Fruit fly (Drosophila melanogaster) whole organism, embryonic: ENCODE results near the gene firl.

Experiments used
- Bgb ChIP-seq: fragments of 200-800 bp; sonication (Bioruptor generic); IDR thresholded peaks from 2 replicates; pipeline ENCODE4 v1.3.6; 2022; ENCODE audit warnings: missing biosample characterization, missing genetic modification characterization; ENCODE audit not compliant: partially characterized antibody
- CG1024 ChIP-seq: fragments of 200-800 bp; sonication (Bioruptor generic); IDR thresholded peaks from 2 replicates; pipeline ENCODE4 v1.3.6; 2022; ENCODE audit warnings: missing biosample characterization, missing genetic modification characterization
- CG10267 ChIP-seq: fragments of 200-800 bp; sonication (Bioruptor generic); optimal IDR thresholded peaks from 2 replicates; lab custom pipeline; 2018; ENCODE audit warnings: missing biosample characterization, mild to moderate bottlenecking, missing genetic modification characterization, moderate library complexity
- CG10654 ChIP-seq: fragments of 200-800 bp; sonication (Bioruptor generic); optimal IDR thresholded peaks from 2 replicates; lab custom pipeline; 2016; ENCODE audit warnings: missing biosample characterization, missing genetic modification characterization
- CG12659 ChIP-seq: fragments of 200-800 bp; sonication (Bioruptor generic); optimal IDR thresholded peaks from 3 replicates; lab custom pipeline; 2017; ENCODE audit warnings: mild to moderate bottlenecking, missing biosample characterization, missing genetic modification reagents, missing genetic modification characterization
- CG13287 ChIP-seq: fragments of 200-800 bp; sonication (Bioruptor generic); IDR thresholded peaks from 2 replicates; pipeline ENCODE4 v1.3.6; 2022; ENCODE audit warnings: missing biosample characterization, missing genetic modification characterization; ENCODE audit not compliant: partially characterized antibody
- CG14965 ChIP-seq: fragments of 200-800 bp; sonication (Bioruptor generic); optimal IDR thresholded peaks from 2 replicates; lab custom pipeline; 2016; ENCODE audit warnings: missing biosample characterization, missing genetic modification characterization, borderline replicate concordance
- CG16813 ChIP-seq: fragments of 200-800 bp; sonication (Bioruptor generic); IDR thresholded peaks from 3 replicates; pipeline ENCODE4 v1.3.6; 2022; ENCODE audit warnings: missing biosample characterization, missing genetic modification characterization; ENCODE audit not compliant: partially characterized antibody
- CG2116 ChIP-seq: fragments of 200-800 bp; sonication (Bioruptor generic); optimal IDR thresholded peaks from 3 replicates; lab custom pipeline; 2018; ENCODE audit warnings: missing biosample characterization, mild to moderate bottlenecking, missing genetic modification characterization
- CG31224 ChIP-seq: fragments of 200-800 bp; sonication (Bioruptor generic); IDR thresholded peaks from 2 replicates; pipeline ENCODE4 v1.3.6; 2022; ENCODE audit warnings: missing biosample characterization, missing genetic modification characterization
- CG31441 ChIP-seq: fragments of 200-800 bp; sonication (Bioruptor generic); IDR thresholded peaks from 2 replicates; pipeline ENCODE4 v1.3.6; 2022; ENCODE audit warnings: missing biosample characterization, missing genetic modification characterization
- CG34224 ChIP-seq: fragments of 200-800 bp; sonication (Bioruptor generic); IDR thresholded peaks from 3 replicates; pipeline ENCODE4 v1.3.6; 2022; ENCODE audit warnings: missing biosample characterization, missing genetic modification characterization; ENCODE audit not compliant: partially characterized antibody
- CG4404 ChIP-seq: fragments of 200-800 bp; sonication (Bioruptor generic); IDR thresholded peaks from 2 replicates; pipeline ENCODE4 v1.3.6; 2022; ENCODE audit warnings: missing biosample characterization, missing genetic modification characterization
- CG6175 ChIP-seq: fragments of 200-800 bp; sonication (Bioruptor generic); IDR thresholded peaks from 3 replicates; pipeline ENCODE4 v1.3.6; 2022; ENCODE audit warnings: missing biosample characterization, missing genetic modification characterization
- CG6765 ChIP-seq: fragments of 200-800 bp; sonication (Bioruptor generic); optimal IDR thresholded peaks from 3 replicates; lab custom pipeline; 2017; ENCODE audit warnings: missing biosample characterization, mild to moderate bottlenecking, missing genetic modification characterization
- CG6813 ChIP-seq: fragments of 200-800 bp; sonication (Bioruptor generic); optimal IDR thresholded peaks from 2 replicates; lab custom pipeline; 2017; ENCODE audit warnings: missing biosample characterization, missing genetic modification characterization, mild to moderate bottlenecking, moderate library complexity, missing genetic modification reagents
- CG7357 ChIP-seq: fragments of 200-800 bp; sonication (Bioruptor generic); IDR thresholded peaks from 3 replicates; pipeline ENCODE4 v1.3.6; 2022; ENCODE audit warnings: missing biosample characterization, missing genetic modification characterization
- CG7745 ChIP-seq: fragments of 200-800 bp; sonication (Bioruptor generic); optimal IDR thresholded peaks from 2 replicates; lab custom pipeline; 2018; ENCODE audit warnings: missing biosample characterization, mild to moderate bottlenecking, missing genetic modification characterization, moderate library complexity
- CG8478 ChIP-seq: fragments of >200 bp; optimal IDR thresholded peaks from 2 replicates; lab custom pipeline; 2018
- D19B ChIP-seq: fragments of 200-800 bp; sonication (Bioruptor generic); optimal IDR thresholded peaks from 2 replicates; lab custom pipeline; 2017; ENCODE audit warnings: missing biosample characterization, mild to moderate bottlenecking, missing genetic modification characterization
- Dll ChIP-seq: fragments of 200-800 bp; sonication (Bioruptor generic); IDR thresholded peaks from 4 replicates; pipeline ENCODE4 v1.3.6; 2022; ENCODE audit warnings: missing biosample characterization, missing genetic modification characterization; ENCODE audit not compliant: partially characterized antibody
- Dref ChIP-seq: fragments of 200-800 bp; sonication (Bioruptor generic); IDR thresholded peaks from 2 replicates; pipeline ENCODE4 v1.3.6; 2022; ENCODE audit warnings: missing biosample characterization, missing genetic modification characterization
- Gug ChIP-seq: fragments of 200-800 bp; sonication (Bioruptor generic); IDR thresholded peaks from 4 replicates; pipeline ENCODE4 v1.3.6; 2022; ENCODE audit warnings: missing biosample characterization, missing genetic modification characterization
- HmgZ ChIP-seq: fragments of 200-800 bp; sonication (Bioruptor generic); optimal IDR thresholded peaks from 2 replicates; lab custom pipeline; 2018; ENCODE audit warnings: missing biosample characterization, mild to moderate bottlenecking, missing genetic modification characterization
- Kr ChIP-seq: fragments of 200-800 bp; sonication (Bioruptor generic); optimal IDR thresholded peaks from 2 replicates; lab custom pipeline; 2017; ENCODE audit warnings: missing biosample characterization, mild to moderate bottlenecking, missing genetic modification characterization
- Mrtf ChIP-seq: fragments of 200-800 bp; sonication (Bioruptor generic); IDR thresholded peaks from 3 replicates; pipeline ENCODE4 v1.3.6; 2022; ENCODE audit warnings: missing biosample characterization, missing genetic modification characterization
- NK7.1 ChIP-seq: fragments of 200-800 bp; sonication (Bioruptor generic); optimal IDR thresholded peaks from 3 replicates; lab custom pipeline; 2016; ENCODE audit warnings: missing biosample characterization, missing genetic modification characterization
- Opbp ChIP-seq: fragments of 200-800 bp; sonication (Bioruptor generic); IDR thresholded peaks from 3 replicates; pipeline ENCODE4 v1.3.6; 2022; ENCODE audit warnings: missing biosample characterization, missing genetic modification characterization; ENCODE audit not compliant: partially characterized antibody
- Rfx ChIP-seq: fragments of 200-800 bp; sonication (Bioruptor generic); IDR thresholded peaks from 2 replicates; pipeline ENCODE4 v1.3.6; 2022; ENCODE audit warnings: missing biosample characterization, missing genetic modification characterization
- Trl ChIP-seq, 3 experiments: fragments of >200 bp in 2 of 3; fragments of 200-800 bp in 1 of 3; sonication (Bioruptor generic) in 1 of 3; optimal IDR thresholded peaks; 2 replicates in 1 of 3; 3 replicates in 2 of 3; lab custom pipeline; 2016 to 2017; ENCODE audit warnings: missing biosample characterization in 1 of 3, missing genetic modification characterization in 1 of 3
- Usf ChIP-seq: fragments of 200-800 bp; sonication (Bioruptor generic); optimal IDR thresholded peaks from 2 replicates; lab custom pipeline; 2017; ENCODE audit warnings: missing genotype, missing biosample characterization, missing genetic modification characterization
- abd-A ChIP-seq: fragments of 200-800 bp; sonication (Bioruptor generic); optimal IDR thresholded peaks from 3 replicates; lab custom pipeline; 2019; ENCODE audit warnings: missing biosample characterization, mild to moderate bottlenecking, missing genetic modification characterization, moderate library complexity
- ac ChIP-seq: fragments of 200-800 bp; sonication (Bioruptor generic); optimal IDR thresholded peaks from 3 replicates; lab custom pipeline; 2017; ENCODE audit warnings: missing biosample characterization, mild to moderate bottlenecking, missing genetic modification characterization
- ap ChIP-seq: fragments of 200-800 bp; sonication (Bioruptor generic); IDR thresholded peaks from 2 replicates; pipeline ENCODE4 v1.3.6; 2022; ENCODE audit warnings: missing biosample characterization, missing genetic modification characterization
- ems ChIP-seq: fragments of 200-800 bp; sonication (Bioruptor generic); optimal IDR thresholded peaks from 3 replicates; lab custom pipeline; 2016; ENCODE audit warnings: missing biosample characterization, missing genetic modification characterization
- eve ChIP-seq, 2 experiments: fragments of >200 bp; optimal IDR thresholded peaks; 2 replicates each; lab custom pipeline; 2017; ENCODE audit warnings: missing biosample characterization in 2 of 2, missing genetic modification characterization in 2 of 2
- fd3F ChIP-seq: fragments of 200-800 bp; sonication (Bioruptor generic); optimal IDR thresholded peaks from 2 replicates; lab custom pipeline; 2018; ENCODE audit warnings: missing biosample characterization, mild to moderate bottlenecking, missing genetic modification characterization, moderate library complexity
- hb ChIP-seq: fragments of 200-800 bp; sonication (Bioruptor generic); IDR thresholded peaks from 3 replicates; pipeline ENCODE4 v1.3.6; 2022; ENCODE audit warnings: missing biosample characterization, missing genetic modification characterization; ENCODE audit not compliant: partially characterized antibody
- jing ChIP-seq: fragments of 200-800 bp; sonication (Bioruptor generic); optimal IDR thresholded peaks from 2 replicates; lab custom pipeline; 2018; ENCODE audit warnings: missing biosample characterization, mild to moderate bottlenecking, missing genetic modification characterization
- kni ChIP-seq: fragments of 200-800 bp; sonication (Bioruptor generic); optimal IDR thresholded peaks from 3 replicates; lab custom pipeline; 2017; ENCODE audit warnings: mild to moderate bottlenecking, missing biosample characterization, missing genetic modification reagents, missing genetic modification characterization
- nmo ChIP-seq: fragments of 200-800 bp; sonication (Bioruptor generic); optimal IDR thresholded peaks from 2 replicates; lab custom pipeline; 2018; ENCODE audit warnings: missing biosample characterization, mild to moderate bottlenecking, missing genetic modification characterization, moderate library complexity
- odd ChIP-seq: fragments of 200-800 bp; sonication (Bioruptor generic); optimal IDR thresholded peaks from 2 replicates; lab custom pipeline; 2017; ENCODE audit warnings: missing biosample characterization, mild to moderate bottlenecking, missing genetic modification characterization
- scrt ChIP-seq: fragments of 200-800 bp; sonication (Bioruptor generic); optimal IDR thresholded peaks from 2 replicates; lab custom pipeline; 2018; ENCODE audit warnings: missing biosample characterization, mild to moderate bottlenecking, missing genetic modification characterization, moderate library complexity
- tgo ChIP-seq: fragments of 200-800 bp; sonication (Bioruptor generic); IDR thresholded peaks from 3 replicates; pipeline ENCODE4 v1.3.6; 2022; ENCODE audit warnings: missing biosample characterization, missing genetic modification characterization
- ttk ChIP-seq: fragments of 200-800 bp; sonication (Bioruptor generic); IDR thresholded peaks from 2 replicates; pipeline ENCODE4 v2.1.2; 2022; ENCODE audit warnings: missing biosample characterization, missing genetic modification characterization
- usp ChIP-seq: fragments of >200 bp; optimal IDR thresholded peaks from 2 replicates; lab custom pipeline; 2017; ENCODE audit warnings: missing biosample characterization, missing genetic modification characterization
- yki ChIP-seq: fragments of >200 bp; optimal IDR thresholded peaks from 3 replicates; lab custom pipeline; 2018

The firl gene

dm6 chr2L:12045941-12046855 is 20.4 kb downstream of the firl start, which contains the start of gene CG6770 (continued):
- 0 out of 3 replicates have a peak, but pooled peaks have one; percentile 38 for TF ChIP-seq CG6175 (GFP tag; lab: Robert Waterston, UW)
- peak; percentile 21 for TF ChIP-seq CG8478 (lab: Kevin White, UChicago)
- peak; percentile 57; the same call in 1 of the 2 replicates for TF ChIP-seq CG4404
- TF ChIP-seq Rfx, result peak; percentile 94
- TF ChIP-seq fd3F, result peak; percentile 84
- peak; percentile 53 for TF ChIP-seq CG2116
- TF ChIP-seq CG6813 (GFP tag; lab: Kevin White, UChicago), result peak; percentile 88
- peak; percentile 56 for TF ChIP-seq nmo
- TF ChIP-seq scrt (GFP tag; lab: Kevin White, UChicago), result peak; percentile 87
- peak; percentile 81 for TF ChIP-seq CG31441 (GFP tag; lab: Robert Waterston, UW)
- TF ChIP-seq ttk (GFP tag; lab: Robert Waterston, UW), result peak; percentile 81
- TF ChIP-seq CG7357, result peak; percentile 42; the same call in 1 of the 3 replicates
- peak; percentile 78 for TF ChIP-seq odd (GFP tag; lab: Kevin White, UChicago)
- TF ChIP-seq eve (GFP tag; optimal IDR thresholded peaks at IDR 0.05; lab: Kevin White, UChicago), result no peak
- TF ChIP-seq CG14965, result no peak
- peak; percentile 78 for TF ChIP-seq ap (GFP tag; lab: Robert Waterston, UW)
- TF ChIP-seq CG34224, result no peak
- TF ChIP-seq Gug (GFP tag; lab: Robert Waterston, UW), result no peak; the same call in 3 of the 4 replicates
- TF ChIP-seq CG13287 (GFP tag; lab: Robert Waterston, UW), result peak; percentile 28; the same call in 1 of the 2 replicates
- TF ChIP-seq CG7745 (tag; lab: Kevin White, UChicago), result no peak
- peak; percentile 22 for TF ChIP-seq Usf (GFP tag; lab: Kevin White, UChicago)
- peak; percentile 41 to 74 for TF ChIP-seq Trl (optimal IDR thresholded peaks at IDR 0.05; lab: Kevin White, UChicago)
- peak; percentile 43 for TF ChIP-seq Trl (GFP tag; optimal IDR thresholded peaks at IDR 0.05; lab: Kevin White, UChicago)
- peak; percentile 70 for TF ChIP-seq D19B
- peak; percentile 90 for TF ChIP-seq HmgZ (tag; lab: Kevin White, UChicago)
- peak; percentile 89 for TF ChIP-seq CG12659 (GFP tag; lab: Kevin White, UChicago)
- TF ChIP-seq jing (GFP tag; lab: Kevin White, UChicago), result no peak
- TF ChIP-seq Mrtf (GFP tag; lab: Robert Waterston, UW), result peak; percentile 79
- no peak for TF ChIP-seq hb (GFP tag; lab: Robert Waterston, UW)
- no peak; the same call in none of the 2 replicates for TF ChIP-seq CG1024 (GFP tag; lab: Robert Waterston, UW)
- no peak for TF ChIP-seq CG10654 (GFP tag; lab: Kevin White, UChicago)
- TF ChIP-seq NK7.1, result no peak
- no peak for TF ChIP-seq Dll (GFP tag; lab: Robert Waterston, UW)
- peak; percentile 89 for TF ChIP-seq CG6765 (GFP tag; lab: Kevin White, UChicago)
- TF ChIP-seq ems, result peak; percentile 14
- no peak for TF ChIP-seq kni (GFP tag; lab: Kevin White, UChicago)
- 0 out of 3 replicates have a peak, but pooled peaks have one; percentile 51 for TF ChIP-seq Opbp (GFP tag; lab: Robert Waterston, UW)
- no peak for TF ChIP-seq CG16813 (GFP tag; lab: Robert Waterston, UW)
- peak; percentile 28 for TF ChIP-seq ac (GFP tag; lab: Kevin White, UChicago)
- 0 out of 2 replicates have a peak, but pooled peaks have one; percentile 4 for TF ChIP-seq Dref (GFP tag; lab: Robert Waterston, UW)
- TF ChIP-seq CG10267, result peak; percentile 74
- no peak for TF ChIP-seq Kr (GFP tag; lab: Kevin White, UChicago)
- TF ChIP-seq tgo (GFP tag; lab: Robert Waterston, UW), result peak; percentile 88
- TF ChIP-seq yki (lab: Kevin White, UChicago), result no peak
- TF ChIP-seq Bgb, result peak; percentile 68; the same call in 1 of the 2 replicates
- TF ChIP-seq CG31224 (GFP tag; lab: Robert Waterston, UW), result peak; percentile 64
- TF ChIP-seq usp (GFP tag; lab: Kevin White, UChicago), result no peak
- TF ChIP-seq abd-A (tag; lab: Kevin White, UChicago), result peak; percentile 55
